Fruit fly (Drosophila melanogaster) whole organism, embryonic: ENCODE results near the gene CG16957.

Source experiments
- B-H1 ChIP-seq: fragments of 200-800 bp; sonication (Bioruptor generic); IDR thresholded peaks from 3 replicates; pipeline ENCODE4 v1.3.6; 2022; ENCODE audit warnings: missing biosample characterization, missing genetic modification characterization
- CG10366 ChIP-seq: fragments of 200-800 bp; sonication (Bioruptor generic); IDR thresholded peaks from 2 replicates; pipeline ENCODE4 v1.3.6; 2022; ENCODE audit warnings: missing biosample characterization, missing genetic modification characterization
- CG10959 ChIP-seq: fragments of 200-800 bp; sonication (Bioruptor generic); IDR thresholded peaks from 2 replicates; pipeline ENCODE4 v1.3.6; 2022; ENCODE audit warnings: missing biosample characterization, missing genetic modification characterization
- CG11560 ChIP-seq: fragments of 200-800 bp; sonication (Bioruptor generic); IDR thresholded peaks from 3 replicates; pipeline ENCODE4 v1.3.6; 2022; ENCODE audit warnings: missing biosample characterization, missing genetic modification characterization
- CG12744 ChIP-seq: fragments of 200-800 bp; sonication (Bioruptor generic); optimal IDR thresholded peaks from 2 replicates; lab custom pipeline; 2016; ENCODE audit warnings: missing biosample characterization, missing genetic modification characterization
- CG13287 ChIP-seq: fragments of 200-800 bp; sonication (Bioruptor generic); IDR thresholded peaks from 2 replicates; pipeline ENCODE4 v1.3.6; 2022; ENCODE audit warnings: missing biosample characterization, missing genetic modification characterization; ENCODE audit not compliant: partially characterized antibody
- CG14441 ChIP-seq: fragments of 200-800 bp; sonication (Bioruptor generic); IDR thresholded peaks from 2 replicates; pipeline ENCODE4 v1.3.6; 2022; ENCODE audit warnings: missing biosample characterization, missing genetic modification characterization
- CG15601 ChIP-seq: fragments of 200-800 bp; sonication (Bioruptor generic); optimal IDR thresholded peaks from 3 replicates; lab custom pipeline; 2019; ENCODE audit warnings: missing biosample characterization, mild to moderate bottlenecking, missing genetic modification characterization, moderate library complexity
- CG16779 ChIP-seq: fragments of 200-800 bp; sonication (Bioruptor generic); IDR thresholded peaks from 2 replicates; pipeline ENCODE4 v1.3.6; 2022; ENCODE audit warnings: missing biosample characterization, missing genetic modification characterization
- CG1832 ChIP-seq: fragments of 200-800 bp; sonication (Bioruptor generic); optimal IDR thresholded peaks from 2 replicates; lab custom pipeline; 2017; ENCODE audit warnings: missing biosample characterization, mild to moderate bottlenecking, missing genetic modification characterization, inconsistent platforms
- CG34224 ChIP-seq: fragments of 200-800 bp; sonication (Bioruptor generic); IDR thresholded peaks from 3 replicates; pipeline ENCODE4 v1.3.6; 2022; ENCODE audit warnings: missing biosample characterization, missing genetic modification characterization; ENCODE audit not compliant: partially characterized antibody
- CG34376 ChIP-seq: fragments of 200-800 bp; sonication (Bioruptor generic); optimal IDR thresholded peaks from 2 replicates; lab custom pipeline; 2018; ENCODE audit warnings: missing biosample characterization, mild to moderate bottlenecking, missing genetic modification characterization
- CG6175 ChIP-seq: fragments of 200-800 bp; sonication (Bioruptor generic); IDR thresholded peaks from 3 replicates; pipeline ENCODE4 v1.3.6; 2022; ENCODE audit warnings: missing biosample characterization, missing genetic modification characterization
- CG7372 ChIP-seq: fragments of 200-800 bp; sonication (Bioruptor generic); IDR thresholded peaks from 2 replicates; pipeline ENCODE4 v1.3.6; 2022; ENCODE audit warnings: missing biosample characterization, missing genetic modification characterization
- CG7987 ChIP-seq: fragments of 200-800 bp; sonication (Bioruptor generic); optimal IDR thresholded peaks from 2 replicates; lab custom pipeline; 2018; ENCODE audit warnings: missing biosample characterization, mild to moderate bottlenecking, missing genetic modification characterization, moderate library complexity
- Chrac-16 ChIP-seq: fragments of 200-800 bp; sonication (Bioruptor generic); optimal IDR thresholded peaks from 3 replicates; lab custom pipeline; 2016; ENCODE audit warnings: missing biosample characterization, missing genetic modification characterization
- CrebB ChIP-seq: fragments of 200-800 bp; sonication (Bioruptor generic); optimal IDR thresholded peaks from 3 replicates; lab custom pipeline; 2018; ENCODE audit warnings: missing biosample characterization, mild to moderate bottlenecking, missing genetic modification characterization
- Dip2 ChIP-seq: fragments of 200-800 bp; sonication (Bioruptor generic); IDR thresholded peaks from 2 replicates; pipeline ENCODE4 v1.3.6; 2022; ENCODE audit warnings: missing biosample characterization, missing genetic modification characterization
- Eip74EF ChIP-seq, 2 experiments: fragments of 200-800 bp in 1 of 2; fragments of >200 bp in 1 of 2; sonication (Bioruptor generic) in 1 of 2; optimal IDR thresholded peaks; 2 replicates each; lab custom pipeline; 2017 to 2019; ENCODE audit warnings: missing biosample characterization in 2 of 2, missing genetic modification characterization in 2 of 2, mild to moderate bottlenecking in 1 of 2, moderate library complexity in 1 of 2
- H2.0 ChIP-seq: fragments of 200-800 bp; sonication (Bioruptor generic); IDR thresholded peaks from 2 replicates; pipeline ENCODE4 v1.3.6; 2022; ENCODE audit warnings: missing biosample characterization, missing genetic modification characterization
- Hey ChIP-seq: fragments of 200-800 bp; sonication (Bioruptor generic); optimal IDR thresholded peaks from 3 replicates; lab custom pipeline; 2018; ENCODE audit warnings: missing biosample characterization, mild to moderate bottlenecking, missing genetic modification characterization
- MBD-R2 ChIP-seq: fragments of 200-800 bp; sonication (Bioruptor generic); IDR thresholded peaks from 2 replicates; pipeline ENCODE4 v1.3.6; 2022; ENCODE audit warnings: missing biosample characterization, missing genetic modification characterization
- MESR4 ChIP-seq: fragments of 200-800 bp; sonication (Bioruptor generic); optimal IDR thresholded peaks from 2 replicates; lab custom pipeline; 2018; ENCODE audit warnings: missing biosample characterization, mild to moderate bottlenecking, missing genetic modification characterization, moderate library complexity
- Pdp1 ChIP-seq, 2 experiments: fragments of 200-800 bp; sonication (Bioruptor generic); optimal IDR thresholded peaks; 3 replicates each; lab custom pipeline; 2016; ENCODE audit warnings: missing biosample characterization in 2 of 2, missing genetic modification characterization in 2 of 2, mild to moderate bottlenecking in 1 of 2, moderate library complexity in 1 of 2
- abd-A ChIP-seq: fragments of 200-800 bp; sonication (Bioruptor generic); optimal IDR thresholded peaks from 3 replicates; lab custom pipeline; 2019; ENCODE audit warnings: missing biosample characterization, mild to moderate bottlenecking, missing genetic modification characterization, moderate library complexity
- amos ChIP-seq: fragments of 200-800 bp; sonication (Bioruptor generic); IDR thresholded peaks from 2 replicates; pipeline ENCODE4 v1.3.6; 2022; ENCODE audit warnings: missing biosample characterization, missing genetic modification characterization; ENCODE audit not compliant: partially characterized antibody
- ara ChIP-seq: fragments of 200-800 bp; sonication (Bioruptor generic); IDR thresholded peaks from 2 replicates; pipeline ENCODE4 v1.3.6; 2022; ENCODE audit warnings: missing biosample characterization, missing genetic modification characterization
- bab2 ChIP-seq: fragments of 200-800 bp; sonication (Bioruptor generic); optimal IDR thresholded peaks from 2 replicates; lab custom pipeline; 2016; ENCODE audit warnings: missing biosample characterization, missing genetic modification characterization
- bigmax ChIP-seq: fragments of 200-800 bp; sonication (Bioruptor generic); optimal IDR thresholded peaks from 2 replicates; lab custom pipeline; 2018; ENCODE audit warnings: missing biosample characterization, mild to moderate bottlenecking, missing genetic modification characterization
- btn ChIP-seq: fragments of 200-800 bp; sonication (Bioruptor generic); optimal IDR thresholded peaks from 2 replicates; lab custom pipeline; 2016; ENCODE audit warnings: missing biosample characterization, missing genetic modification characterization
- crp ChIP-seq, 2 experiments: fragments of 200-800 bp; sonication (Bioruptor generic); optimal IDR thresholded peaks; 2 replicates in 1 of 2; 3 replicates in 1 of 2; lab custom pipeline; 2017; ENCODE audit warnings: missing biosample characterization in 2 of 2, missing genetic modification characterization in 2 of 2, mild to moderate bottlenecking in 1 of 2, moderate library complexity in 1 of 2
- dysf ChIP-seq: fragments of 200-800 bp; sonication (Bioruptor generic); IDR thresholded peaks from 3 replicates; pipeline ENCODE4 v1.3.6; 2022; ENCODE audit warnings: missing biosample characterization, missing genetic modification characterization
- fd3F ChIP-seq: fragments of 200-800 bp; sonication (Bioruptor generic); optimal IDR thresholded peaks from 2 replicates; lab custom pipeline; 2018; ENCODE audit warnings: missing biosample characterization, mild to moderate bottlenecking, missing genetic modification characterization, moderate library complexity
- fd64A ChIP-seq: fragments of 200-800 bp; sonication (Bioruptor generic); optimal IDR thresholded peaks from 3 replicates; lab custom pipeline; 2018; ENCODE audit warnings: missing biosample characterization, mild to moderate bottlenecking, missing genetic modification characterization
- gce ChIP-seq: fragments of 200-800 bp; sonication (Bioruptor generic); IDR thresholded peaks from 3 replicates; pipeline ENCODE4 v1.3.6; 2022; ENCODE audit warnings: missing biosample characterization, missing genetic modification characterization
- mirr ChIP-seq: fragments of 200-800 bp; sonication (Bioruptor generic); optimal IDR thresholded peaks from 3 replicates; lab custom pipeline; 2018; ENCODE audit warnings: missing biosample characterization, mild to moderate bottlenecking, missing genetic modification characterization
- mld ChIP-seq: fragments of 200-800 bp; sonication (Bioruptor generic); IDR thresholded peaks from 3 replicates; pipeline ENCODE4 v1.3.6; 2022; ENCODE audit warnings: missing biosample characterization, missing genetic modification characterization; ENCODE audit not compliant: partially characterized antibody
- pnt ChIP-seq: fragments of 200-800 bp; sonication (Bioruptor generic); optimal IDR thresholded peaks from 3 replicates; lab custom pipeline; 2016; ENCODE audit warnings: missing biosample characterization, missing genetic modification characterization
- prd ChIP-seq, 3 experiments: fragments of >200 bp in 2 of 3; fragments of 200-800 bp in 1 of 3; sonication (Bioruptor generic) in 1 of 3; optimal IDR thresholded peaks in 2 of 3; IDR thresholded peaks in 1 of 3; 2 replicates in 2 of 3; 3 replicates in 1 of 3; pipeline versions ENCODE4 v1.3.6 to Lab custom; 2017 to 2022; ENCODE audit warnings: missing biosample characterization in 1 of 3, missing genetic modification characterization in 1 of 3
- repo ChIP-seq: fragments of 200-800 bp; sonication (Bioruptor generic); optimal IDR thresholded peaks from 2 replicates; lab custom pipeline; 2016; ENCODE audit warnings: missing biosample characterization, missing genetic modification characterization
- sd ChIP-seq: fragments of 200-800 bp; sonication (Bioruptor generic); optimal IDR thresholded peaks from 3 replicates; lab custom pipeline; 2018; ENCODE audit warnings: missing biosample characterization, mild to moderate bottlenecking, missing genetic modification characterization, moderate library complexity
- sim ChIP-seq: fragments of 200-800 bp; sonication (Bioruptor generic); IDR thresholded peaks from 2 replicates; pipeline ENCODE4 v1.3.6; 2022; ENCODE audit warnings: missing biosample characterization, missing genetic modification characterization
- sr ChIP-seq: fragments of 200-800 bp; sonication (Bioruptor generic); IDR thresholded peaks from 3 replicates; pipeline ENCODE4 v1.3.6; 2022; ENCODE audit warnings: missing biosample characterization, missing genetic modification characterization
- tin ChIP-seq: fragments of 200-800 bp; sonication (Bioruptor generic); optimal IDR thresholded peaks from 3 replicates; lab custom pipeline; 2016; ENCODE audit warnings: missing biosample characterization, missing genetic modification characterization
- tup ChIP-seq: fragments of 200-800 bp; sonication (Bioruptor generic); optimal IDR thresholded peaks from 2 replicates; lab custom pipeline; 2016; ENCODE audit warnings: missing biosample characterization, mild to moderate bottlenecking, missing genetic modification characterization, moderate library complexity
- zen2 ChIP-seq: fragments of 200-800 bp; sonication (Bioruptor generic); IDR thresholded peaks from 3 replicates; pipeline ENCODE4 v1.3.6; 2022; ENCODE audit warnings: missing biosample characterization, missing genetic modification characterization; ENCODE audit not compliant: partially characterized antibody
- zfh2 ChIP-seq: fragments of 200-800 bp; sonication (Bioruptor generic); optimal IDR thresholded peaks from 2 replicates; lab custom pipeline; 2016; ENCODE audit warnings: missing biosample characterization, missing genetic modification characterization

Gene CG16957

DNA sequence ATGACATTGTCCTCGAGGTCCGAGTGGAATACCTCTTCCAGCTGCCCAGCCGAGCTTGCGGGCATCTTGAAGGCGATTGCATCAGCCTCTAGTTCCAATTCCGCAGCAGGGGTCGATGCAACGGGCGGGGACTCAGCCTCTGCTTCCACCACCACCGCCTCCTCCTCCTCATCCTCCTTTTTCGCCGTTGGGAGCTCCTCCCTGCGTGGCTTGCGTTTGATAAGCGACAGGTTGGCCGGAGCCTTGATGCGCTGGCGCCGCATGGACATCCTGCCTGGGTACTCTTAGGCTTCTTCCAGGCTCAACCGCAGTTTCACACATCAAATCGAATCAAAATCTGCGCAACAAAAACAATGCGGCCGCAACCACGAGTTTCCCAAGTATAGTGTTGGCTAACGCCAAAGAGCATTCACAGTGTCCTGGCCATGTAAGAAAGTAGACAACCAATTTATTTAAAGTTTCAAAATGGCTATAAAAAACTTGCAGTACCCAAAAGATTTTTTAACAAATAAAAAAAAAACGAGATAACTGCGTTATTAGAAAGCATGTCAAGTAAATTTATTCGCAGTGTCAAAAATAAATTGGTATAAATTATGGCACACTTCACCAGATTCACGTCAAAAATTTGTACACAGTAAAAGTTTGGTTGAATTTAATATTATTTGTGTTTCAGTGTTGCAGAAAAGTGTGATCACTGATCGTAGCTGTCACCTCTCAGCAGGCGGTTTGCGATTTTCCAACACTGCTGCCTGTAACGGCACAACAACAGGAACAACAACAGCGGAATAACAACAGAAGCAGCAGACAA, 22.3 kb downstream of the CG16957 start, which contains the start of the genes Bdp1 and CG6565 (continued):
- TF ChIP-seq Eip74EF (GFP tag; optimal IDR thresholded peaks at IDR 0.05; lab: Kevin White, UChicago) (peak in 1 of 2 experiments; percentile 88), CrebB (tag; lab: Kevin White, UChicago) (peak; percentile 88), CG6175 (GFP tag; lab: Robert Waterston, UW) (peak; percentile 91), fd3F (GFP tag; lab: Kevin White, UChicago) (peak; percentile 95), MBD-R2 (peak; percentile 87), amos (GFP tag; lab: Robert Waterston, UW) (0 out of 2 replicates have a peak, but pooled peaks have one; percentile 10), mld (GFP tag; lab: Robert Waterston, UW) (no peak), ara (peak; percentile 92), CG34376 (GFP tag; lab: Kevin White, UChicago) (peak; percentile 95), dysf (GFP tag; lab: Robert Waterston, UW) (peak; percentile 97), CG14441 (GFP tag; lab: Robert Waterston, UW) (peak; percentile 95), zfh2 (GFP tag; lab: Kevin White, UChicago) (peak; percentile 99), btn (peak; percentile 96), CG34224 (GFP tag; lab: Robert Waterston, UW) (no peak), tin (peak; percentile 98), repo (GFP tag; lab: Kevin White, UChicago) (peak; percentile 96), H2.0 (peak; percentile 93), CG7987 (GFP tag; lab: Kevin White, UChicago) (peak; percentile 85), Chrac-16 (GFP tag; lab: Kevin White, UChicago) (peak; percentile 98), prd (optimal IDR thresholded peaks at IDR 0.05; lab: Kevin White, UChicago) (no peak), prd (GFP tag; IDR thresholded peaks at IDR 0.05; lab: Robert Waterston, UW) (peak; percentile 98), Hey (tag; lab: Kevin White, UChicago) (peak; percentile 85), CG11560 (tag; lab: Robert Waterston, UW) (peak; percentile 91), CG10366 (peak; percentile 94), sd (peak; percentile 90), CG1832 (no peak), MESR4 (GFP tag; lab: Kevin White, UChicago) (peak; percentile 79), crp (GFP tag; optimal IDR thresholded peaks at IDR 0.05; lab: Kevin White, UChicago) (peak; percentile 8 to 76), sim (GFP tag; lab: Robert Waterston, UW) (peak; percentile 78), CG15601 (tag; lab: Kevin White, UChicago) (peak; percentile 93), bab2 (GFP tag; lab: Kevin White, UChicago) (peak; percentile 99), mirr (GFP tag; lab: Kevin White, UChicago) (peak; percentile 70), CG16779 (GFP tag; lab: Robert Waterston, UW) (peak; percentile 65; the same call in 1 of the 2 replicates), Pdp1 (GFP tag; optimal IDR thresholded peaks at IDR 0.05; lab: Kevin White, UChicago) (peak; percentile 92 to 99), B-H1 (GFP tag; lab: Robert Waterston, UW) (peak; percentile 94), fd64A (GFP tag; lab: Kevin White, UChicago) (peak; percentile 70), sr (GFP tag; lab: Robert Waterston, UW) (peak; percentile 67; the same call in 1 of the 3 replicates), CG13287 (peak; percentile 44; the same call in 1 of the 2 replicates), pnt (GFP tag; lab: Kevin White, UChicago) (peak; percentile 99), CG10959 (GFP tag; lab: Robert Waterston, UW) (peak; percentile 90), zen2 (GFP tag; lab: Robert Waterston, UW) (no peak), tup (peak; percentile 94), gce (GFP tag; lab: Robert Waterston, UW) (peak; percentile 76), CG12744 (GFP tag; lab: Kevin White, UChicago) (peak; percentile 98), abd-A (tag; lab: Kevin White, UChicago) (no peak), Dip2 (GFP tag; lab: Robert Waterston, UW) (peak; percentile 73), CG7372 (GFP tag; lab: Robert Waterston, UW) (peak; percentile 96), bigmax (peak; percentile 19)
